Worm (Caenorhabditis elegans) whole organism, L4 larva: ENCODE results near the gene C34C6.10.

Experiments
- F26F4.8 ChIP-seq: fragments of 200-800 bp; sonication (Bioruptor generic); conservative IDR thresholded peaks from 2 replicates; pipeline ENCODE4 v1.3.6; 2022; ENCODE audit warnings: missing genetic modification characterization, missing compliant biosample characterization
- F49E8.2 ChIP-seq: sonication (generic microtip); optimal IDR thresholded peaks from 2 replicates; lab custom pipeline; 2016; ENCODE audit warnings: missing compliant biosample characterization, mild to moderate bottlenecking, missing genetic modification characterization, borderline replicate concordance
- T26A8.4 ChIP-seq: fragments of 200-800 bp; sonication (Bioruptor generic); IDR thresholded peaks from 2 replicates; pipeline ENCODE4 v1.3.6; 2022; ENCODE audit warnings: missing genetic modification characterization, missing compliant biosample characterization
- Y105C5A.15 ChIP-seq: fragments of 200-800 bp; sonication (Bioruptor generic); IDR thresholded peaks from 2 replicates; pipeline ENCODE4 v1.3.6; 2022; ENCODE audit warnings: missing genetic modification characterization, missing compliant biosample characterization
- Y48G9A.11 ChIP-seq: fragments of 200-800 bp; sonication (Bioruptor generic); IDR thresholded peaks from 2 replicates; pipeline ENCODE4 v1.3.6; 2022; ENCODE audit warnings: missing genetic modification reagents, missing genetic modification characterization, missing compliant biosample characterization
- Y5F2A.4 ChIP-seq: fragments of 200-800 bp; sonication (Bioruptor generic); optimal IDR thresholded peaks from 2 replicates; lab custom pipeline; 2018; ENCODE audit warnings: mild to moderate bottlenecking, missing genetic modification characterization, missing compliant biosample characterization
- Y75B8A.6 ChIP-seq: fragments of 200-800 bp; sonication (Bioruptor generic); IDR thresholded peaks from 2 replicates; pipeline ENCODE4 v1.3.6; 2022; ENCODE audit warnings: missing genetic modification reagents, missing genetic modification characterization, missing compliant biosample characterization
- ZK337.2 ChIP-seq: fragments of 200-800 bp; sonication (Bioruptor generic); IDR thresholded peaks from 2 replicates; pipeline ENCODE4 v1.3.6; 2022; ENCODE audit warnings: missing genetic modification reagents, missing genetic modification characterization, missing compliant biosample characterization
- aha-1 ChIP-seq: fragments of 150-350 bp; peaks from one replicate; lab custom pipeline; 2014; ENCODE audit warnings: missing biosample characterization, missing genetic modification characterization
- aly-2 ChIP-seq: sonication (generic microtip); optimal IDR thresholded peaks from 2 replicates; lab custom pipeline; 2018; ENCODE audit warnings: missing biosample characterization, missing genetic modification characterization
- ama-1 ChIP-seq: fragments of 150-350 bp; optimal IDR thresholded peaks from 2 replicates; lab custom pipeline; 2014; ENCODE audit warnings: inconsistent platforms, mixed read lengths
- ceh-28 ChIP-seq: fragments of 150-350 bp; optimal IDR thresholded peaks from 2 replicates; lab custom pipeline; 2014; ENCODE audit warnings: missing biosample characterization, missing genetic modification reagents, missing genetic modification characterization
- ceh-32 ChIP-seq: sonication (generic microtip); optimal IDR thresholded peaks from 2 replicates; lab custom pipeline; 2016; ENCODE audit warnings: mild to moderate bottlenecking, missing genetic modification characterization, missing compliant biosample characterization; ENCODE audit not compliant: poor library complexity
- ceh-82 ChIP-seq: sonication (generic microtip); optimal IDR thresholded peaks from 2 replicates; lab custom pipeline; 2017; ENCODE audit warnings: missing biosample characterization, missing genetic modification characterization
- cey-2 ChIP-seq: sonication (generic microtip); optimal IDR thresholded peaks from 3 replicates; lab custom pipeline; 2017; ENCODE audit warnings: missing genetic modification characterization, mild to moderate bottlenecking, missing compliant biosample characterization, antibody characterized with exemption, borderline replicate concordance; ENCODE audit not compliant: insufficient read depth
- daf-12 ChIP-seq: fragments of 150-350 bp; optimal IDR thresholded peaks from 2 replicates; lab custom pipeline; 2014; ENCODE audit warnings: missing biosample characterization, missing genetic modification reagents, missing genetic modification characterization
- dmd-6 ChIP-seq: fragments of 200-800 bp; sonication (Bioruptor generic); IDR thresholded peaks from 2 replicates; pipeline ENCODE4 v1.3.6; 2022; ENCODE audit warnings: missing genetic modification reagents, missing genetic modification characterization, missing compliant biosample characterization
- egl-27 ChIP-seq: sonication (generic microtip); optimal IDR thresholded peaks from 3 replicates; lab custom pipeline; 2017; ENCODE audit warnings: missing biosample characterization, missing genetic modification reagents, missing genetic modification characterization
- egl-43 ChIP-seq: fragments of 200-800 bp; sonication (Bioruptor generic); IDR thresholded peaks from 2 replicates; pipeline ENCODE4 v1.3.6; 2022; ENCODE audit warnings: missing genetic modification reagents, missing genetic modification characterization, missing compliant biosample characterization
- fkh-10 ChIP-seq: fragments of 150-350 bp; optimal IDR thresholded peaks from 2 replicates; lab custom pipeline; 2014; ENCODE audit warnings: missing biosample characterization, missing genetic modification reagents, missing genetic modification characterization
- hif-1 ChIP-seq, 2 experiments: sonication (generic microtip); optimal IDR thresholded peaks; 2 replicates each; lab custom pipeline; 2016 to 2017; ENCODE audit warnings: missing compliant biosample characterization in 2 of 2, missing genetic modification characterization in 2 of 2, missing genetic modification reagents in 2 of 2, missing genotype in 2 of 2, mild to moderate bottlenecking in 1 of 2
- hlh-30 ChIP-seq: sonication (generic microtip); optimal IDR thresholded peaks from 2 replicates; lab custom pipeline; 2017; ENCODE audit warnings: antibody characterized with exemption, mild to moderate bottlenecking, missing genetic modification characterization, missing compliant biosample characterization; ENCODE audit not compliant: insufficient read depth
- lim-7 ChIP-seq: fragments of 200-800 bp; sonication (Bioruptor generic); IDR thresholded peaks from 2 replicates; pipeline ENCODE4 v1.3.6; 2022; ENCODE audit warnings: missing genetic modification characterization, missing compliant biosample characterization
- lin-13 ChIP-seq: fragments of 150-350 bp; optimal IDR thresholded peaks from 2 replicates; lab custom pipeline; 2014; ENCODE audit warnings: missing biosample characterization, missing genetic modification reagents, missing genetic modification characterization
- lin-38 ChIP-seq: fragments of 200-800 bp; sonication (Bioruptor generic); IDR thresholded peaks from 2 replicates; pipeline ENCODE4 v1.3.6; 2022; ENCODE audit warnings: missing genetic modification reagents, missing genetic modification characterization, missing compliant biosample characterization
- lin-39 ChIP-seq: fragments of 150-350 bp; optimal IDR thresholded peaks from 2 replicates; lab custom pipeline; 2014; ENCODE audit warnings: missing biosample characterization, missing genetic modification reagents, missing genetic modification characterization
- madf-5 ChIP-seq, 2 experiments: fragments of 200-800 bp; sonication (Bioruptor generic); IDR thresholded peaks; 2 replicates each; pipeline ENCODE4 v1.3.6; 2022; ENCODE audit warnings: missing compliant biosample characterization in 2 of 2, missing genetic modification characterization in 2 of 2
- mdl-1 ChIP-seq, 2 experiments: fragments of 150-350 bp in 1 of 2; sonication (generic microtip) in 1 of 2; optimal IDR thresholded peaks; 2 replicates each; lab custom pipeline; 2014 to 2017; ENCODE audit warnings: missing biosample characterization in 2 of 2, missing genetic modification characterization in 2 of 2
- mdt-29 ChIP-seq: fragments of 200-800 bp; sonication (Bioruptor generic); IDR thresholded peaks from 2 replicates; pipeline ENCODE4 v1.3.6; 2022; ENCODE audit warnings: missing genetic modification reagents, missing genetic modification characterization, missing compliant biosample characterization
- nhr-10 ChIP-seq: fragments of 150-350 bp; optimal IDR thresholded peaks from 2 replicates; lab custom pipeline; 2014; ENCODE audit warnings: missing biosample characterization, missing genetic modification characterization
- nhr-25 ChIP-seq: sonication (generic microtip); optimal IDR thresholded peaks from 2 replicates; lab custom pipeline; 2017; ENCODE audit warnings: missing genetic modification characterization, mild to moderate bottlenecking, missing compliant biosample characterization, antibody characterized with exemption, moderate library complexity, borderline replicate concordance; ENCODE audit not compliant: insufficient read depth
- nhr-28 ChIP-seq: fragments of 150-350 bp; optimal IDR thresholded peaks from 2 replicates; lab custom pipeline; 2014; ENCODE audit warnings: missing biosample characterization, missing genetic modification characterization
- nhr-42 ChIP-seq: fragments of 200-800 bp; sonication (Bioruptor generic); IDR thresholded peaks from 2 replicates; pipeline ENCODE4 v1.3.6; 2022; ENCODE audit warnings: missing genetic modification characterization, missing compliant biosample characterization
- nhr-6 ChIP-seq: fragments of 150-350 bp; optimal IDR thresholded peaks from 2 replicates; lab custom pipeline; 2014; ENCODE audit warnings: missing biosample characterization, missing genetic modification characterization
- nhr-76 ChIP-seq: fragments of 150-350 bp; optimal IDR thresholded peaks from 2 replicates; lab custom pipeline; 2014; ENCODE audit warnings: missing biosample characterization, missing genetic modification characterization
- nhr-77 ChIP-seq: fragments of 150-350 bp; optimal IDR thresholded peaks from 2 replicates; lab custom pipeline; 2014; ENCODE audit warnings: missing biosample characterization, missing genetic modification characterization
- php-3 ChIP-seq: fragments of 200-800 bp; sonication (Bioruptor generic); IDR thresholded peaks from 2 replicates; pipeline ENCODE4 v1.3.6; 2022; ENCODE audit warnings: missing genetic modification reagents, missing genetic modification characterization, missing compliant biosample characterization
- pqm-1 ChIP-seq: sonication (generic microtip); optimal IDR thresholded peaks from 2 replicates; lab custom pipeline; 2017; ENCODE audit warnings: missing biosample characterization, missing genetic modification characterization
- saeg-2 ChIP-seq: fragments of 200-800 bp; sonication (Bioruptor generic); IDR thresholded peaks from 2 replicates; pipeline ENCODE4 v1.3.6; 2022; ENCODE audit warnings: missing genetic modification reagents, missing genetic modification characterization, missing compliant biosample characterization
- sdz-12 ChIP-seq: fragments of 200-800 bp; sonication (Bioruptor generic); optimal IDR thresholded peaks from 2 replicates; lab custom pipeline; 2018; ENCODE audit warnings: mild to moderate bottlenecking, missing genetic modification characterization, missing compliant biosample characterization
- set-16 ChIP-seq: fragments of 200-800 bp; sonication (Bioruptor generic); IDR thresholded peaks from 2 replicates; pipeline ENCODE4 v1.3.6; 2022; ENCODE audit warnings: missing genetic modification reagents, missing genetic modification characterization, missing compliant biosample characterization
- snpc-4 ChIP-seq: fragments of 150-350 bp; optimal IDR thresholded peaks from 2 replicates; lab custom pipeline; 2014; ENCODE audit warnings: missing biosample characterization, missing genetic modification characterization
- tag-97 ChIP-seq: fragments of 200-800 bp; sonication (Bioruptor generic); IDR thresholded peaks from 2 replicates; pipeline ENCODE4 v1.3.6; 2022; ENCODE audit warnings: missing genetic modification characterization, missing compliant biosample characterization
- tra-1 ChIP-seq: fragments of 200-800 bp; sonication (Bioruptor generic); IDR thresholded peaks from 2 replicates; pipeline ENCODE4 v1.3.6; 2022; ENCODE audit warnings: missing genetic modification reagents, missing genetic modification characterization, missing compliant biosample characterization
- unc-62 ChIP-seq, 3 experiments: fragments of 150-350 bp in 1 of 3; sonication (generic microtip); optimal IDR thresholded peaks in 2 of 3; peaks in 1 of 3; 1 replicate in 1 of 3; 2 replicates in 2 of 3; lab custom pipeline; 2014 to 2017; ENCODE audit warnings: missing biosample characterization in 3 of 3, missing genetic modification characterization in 3 of 3, missing genetic modification reagents in 3 of 3, missing genotype in 1 of 3
- vab-7 ChIP-seq: fragments of 200-800 bp; sonication (Bioruptor generic); IDR thresholded peaks from 2 replicates; pipeline ENCODE4 v1.3.6; 2022; ENCODE audit warnings: missing genetic modification reagents, missing genetic modification characterization, missing compliant biosample characterization
- zag-1 ChIP-seq: fragments of 150-350 bp; optimal IDR thresholded peaks from 2 replicates; lab custom pipeline; 2014; ENCODE audit warnings: missing biosample characterization, missing genetic modification characterization
- zfp-2 ChIP-seq: sonication (generic microtip); optimal IDR thresholded peaks from 2 replicates; lab custom pipeline; 2016; ENCODE audit warnings: mild to moderate bottlenecking, missing genetic modification characterization, missing compliant biosample characterization
- zfp-3 ChIP-seq: fragments of 200-800 bp; sonication (Bioruptor generic); conservative IDR thresholded peaks from 2 replicates; pipeline ENCODE4 v1.3.6; 2022; ENCODE audit warnings: missing genetic modification reagents, missing genetic modification characterization, missing compliant biosample characterization
- ztf-11 ChIP-seq: fragments of 150-350 bp; optimal IDR thresholded peaks from 2 replicates; lab custom pipeline; 2014; ENCODE audit warnings: missing biosample characterization, missing genetic modification characterization
- ztf-7 ChIP-seq: fragments of 150-350 bp; optimal IDR thresholded peaks from 2 replicates; lab custom pipeline; 2014; ENCODE audit warnings: missing biosample characterization, missing genetic modification characterization

Gene C34C6.10

DNA sequence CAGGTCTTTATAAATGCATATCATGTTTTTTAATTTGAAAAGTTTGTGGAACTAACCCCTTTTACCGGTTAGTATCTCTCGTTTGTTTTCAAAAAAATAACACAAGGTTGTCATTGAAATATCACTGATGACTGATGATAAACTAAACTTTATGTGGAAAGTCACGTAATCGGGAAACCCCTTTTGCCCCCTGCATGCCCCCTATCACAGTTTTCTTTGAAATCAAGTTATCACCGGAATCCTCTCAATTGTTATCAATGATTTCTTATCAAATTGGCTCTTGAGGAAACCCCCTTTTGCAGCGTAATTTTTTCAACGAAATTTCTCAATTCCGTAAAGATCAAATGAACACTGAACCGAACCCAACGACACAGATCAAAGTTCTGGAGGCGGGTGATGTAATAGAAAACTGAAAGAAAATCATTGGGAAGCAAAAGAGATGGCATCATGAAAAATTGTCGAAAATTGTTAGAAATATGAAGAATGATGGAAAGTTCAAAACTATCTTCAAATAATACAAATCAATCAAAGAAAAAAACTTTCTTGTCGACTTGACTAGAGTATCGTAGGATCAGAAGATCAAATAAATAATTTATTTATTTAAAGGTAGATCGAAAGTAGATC, 44.8 kb upstream of the C34C6.10 start (continued):
- TF ChIP-seq zfp-2 (tag; lab: Kevin White, UChicago) (no peak), tra-1 (peak; percentile 84), zfp-3 (GFP tag; lab: Robert Waterston, UW) (0 out of 2 replicates have a peak, but pooled peaks have one; percentile 24), sdz-12 (GFP tag; lab: Kevin White, UChicago) (no peak), nhr-6 (tag; lab: Kevin White, UChicago) (no peak), ztf-7 (tag; lab: Kevin White, UChicago) (no peak), aly-2 (no peak), nhr-76 (tag; lab: Kevin White, UChicago) (no peak), Y105C5A.15 (GFP tag; lab: Robert Waterston, UW) (no peak), dmd-6 (peak; percentile 98), lin-13 (no peak), set-16 (GFP tag; lab: Robert Waterston, UW) (no peak), tag-97 (GFP tag; lab: Robert Waterston, UW) (no peak), mdt-29 (GFP tag; lab: Robert Waterston, UW) (peak; percentile 62; the same call in 1 of the 2 replicates), ama-1 (lab: Kevin White, UChicago) (no peak), fkh-10 (no peak), nhr-28 (tag; lab: Kevin White, UChicago) (peak; percentile 84), lin-38 (GFP tag; lab: Robert Waterston, UW) (no peak), snpc-4 (tag; lab: Kevin White, UChicago) (no peak), T26A8.4 (no peak), unc-62 (GFP tag; optimal IDR thresholded peaks at IDR 0.05 in 1 of 2; lab: Kevin White, UChicago) (no peak), unc-62 (tag; optimal IDR thresholded peaks at IDR 0.05; lab: Kevin White, UChicago) (no peak), lim-7 (no peak), lin-39 (tag; lab: Kevin White, UChicago) (no peak), madf-5 (GFP tag; IDR thresholded peaks at IDR 0.05; lab: Robert Waterston, UW) (no peak), nhr-10 (tag; lab: Kevin White, UChicago) (peak; percentile 39), ZK337.2 (GFP tag; lab: Robert Waterston, UW) (no peak), nhr-77 (tag; lab: Kevin White, UChicago) (peak; percentile 71), ceh-32 (tag; lab: Kevin White, UChicago) (no peak), hif-1 (tag; optimal IDR thresholded peaks at IDR 0.05; lab: Kevin White, UChicago) (peak; percentile 62 to 96), Y75B8A.6 (no peak), vab-7 (GFP tag; lab: Robert Waterston, UW) (no peak), nhr-42 (GFP tag; lab: Robert Waterston, UW) (no peak), egl-43 (GFP tag; lab: Robert Waterston, UW) (no peak), aha-1 (tag; lab: Kevin White, UChicago) (peak; percentile 98), hlh-30 (tag; lab: Kevin White, UChicago) (peak; percentile 67), F49E8.2 (tag; lab: Kevin White, UChicago) (no peak), pqm-1 (tag; lab: Kevin White, UChicago) (peak; percentile 81), F26F4.8 (GFP tag; lab: Robert Waterston, UW) (no peak), mdl-1 (tag; optimal IDR thresholded peaks at IDR 0.05; lab: Kevin White, UChicago) (peak; percentile 49 to 82), php-3 (GFP tag; lab: Robert Waterston, UW) (no peak), cey-2 (tag; lab: Kevin White, UChicago) (no peak), nhr-25 (tag; lab: Kevin White, UChicago) (no peak), Y5F2A.4 (GFP tag; lab: Kevin White, UChicago) (no peak), Y48G9A.11 (GFP tag; lab: Robert Waterston, UW) (no peak), daf-12 (tag; lab: Kevin White, UChicago) (no peak), ztf-11 (tag; lab: Kevin White, UChicago) (no peak), ceh-82 (tag; lab: Kevin White, UChicago) (no peak), zag-1 (tag; lab: Kevin White, UChicago) (no peak), egl-27 (tag; lab: Kevin White, UChicago) (no peak), ceh-28 (tag; lab: Kevin White, UChicago) (no peak), saeg-2 (0 out of 2 replicates have a peak, but pooled peaks have one; percentile 34)
